Worm (Caenorhabditis elegans) whole organism, L2 larva: ENCODE measurements around the gene uncp-18.

Source experiments
- mdl-1 ChIP-seq, 2 experiments: fragments of 150-350 bp in 1 of 2; sonication (generic microtip) in 1 of 2; optimal IDR thresholded peaks; 2 replicates each; lab custom pipeline; 2017; ENCODE audit warnings: missing biosample characterization in 2 of 2, missing genetic modification characterization in 2 of 2
- nhr-77 ChIP-seq: fragments of 150-350 bp; optimal IDR thresholded peaks from 2 replicates; lab custom pipeline; 2014; ENCODE audit warnings: missing biosample characterization, missing genetic modification characterization
- skn-1 ChIP-seq: sonication (generic microtip); optimal IDR thresholded peaks from 2 replicates; lab custom pipeline; 2017; ENCODE audit warnings: missing biosample characterization, missing genetic modification characterization
- unc-39 ChIP-seq: fragments of 150-350 bp; optimal IDR thresholded peaks from 2 replicates; lab custom pipeline; 2014; ENCODE audit warnings: missing biosample characterization, missing genetic modification characterization

ce11 chrIV:378367-378766, 12.0 kb upstream of the uncp-18 start:
- TF ChIP-seq nhr-77 (tag; lab: Kevin White, UChicago), result no peak
- no peak for TF ChIP-seq skn-1 (tag; lab: Kevin White, UChicago)
- no peak for TF ChIP-seq unc-39
- TF ChIP-seq mdl-1 (tag; optimal IDR thresholded peaks at IDR 0.05; lab: Kevin White, UChicago), result no peak
